Fruit fly (Drosophila melanogaster) Kc167 (cell line): ENCODE data around the gene heix.

Source experiments
- Myc ChIP-seq: fragments of >200 bp; optimal IDR thresholded peaks from 2 replicates; lab custom pipeline; 2017; ENCODE audit warnings: missing external identifiers
- h ChIP-seq: fragments of >200 bp; optimal IDR thresholded peaks from 3 replicates; lab custom pipeline; 2018; ENCODE audit warnings: missing external identifiers
- psq ChIP-seq: fragments of >200 bp; optimal IDR thresholded peaks from 2 replicates; lab custom pipeline; 2017; ENCODE audit warnings: missing external identifiers

- TF ChIP-seq h (lab: Kevin White, UChicago) (no peak), Myc (lab: Kevin White, UChicago) (no peak), psq (lab: Kevin White, UChicago) (no peak)
These were observed 17.6 kb downstream of the heix start for dm6 chr2L:16282077-16282471.
